Fruit fly (Drosophila melanogaster) whole organism, embryonic: ENCODE results near the gene cv-c.
A peak's percentile ranks its signal among the peaks of the same experiment; 100 is the strongest.

Source experiments
- Bteb2 ChIP-seq: fragments of 200-800 bp; sonication (Bioruptor generic); optimal IDR thresholded peaks from 2 replicates; lab custom pipeline; 2016; ENCODE audit warnings: missing biosample characterization, missing genetic modification characterization
- CG10267 ChIP-seq: fragments of 200-800 bp; sonication (Bioruptor generic); optimal IDR thresholded peaks from 2 replicates; lab custom pipeline; 2018; ENCODE audit warnings: missing biosample characterization, mild to moderate bottlenecking, missing genetic modification characterization, moderate library complexity
- CG11695 ChIP-seq: fragments of 200-800 bp; sonication (Bioruptor generic); IDR thresholded peaks from 3 replicates; pipeline ENCODE4 v1.3.6; 2022; ENCODE audit warnings: missing biosample characterization, missing genetic modification characterization
- CG12299 ChIP-seq: fragments of 200-800 bp; sonication (Bioruptor generic); optimal IDR thresholded peaks from 2 replicates; lab custom pipeline; 2018; ENCODE audit warnings: missing biosample characterization, mild to moderate bottlenecking, missing genetic modification characterization
- CG13775 ChIP-seq: fragments of 200-800 bp; sonication (Bioruptor generic); optimal IDR thresholded peaks from 3 replicates; lab custom pipeline; 2017; ENCODE audit warnings: missing biosample characterization, mild to moderate bottlenecking, missing genetic modification characterization
- CG14050 ChIP-seq: fragments of 200-800 bp; sonication (Bioruptor generic); IDR thresholded peaks from 3 replicates; pipeline ENCODE4 v1.3.6; 2022; ENCODE audit warnings: missing biosample characterization, missing genetic modification characterization
- CG15269 ChIP-seq: fragments of 200-800 bp; sonication (Bioruptor generic); optimal IDR thresholded peaks from 2 replicates; lab custom pipeline; 2018; ENCODE audit warnings: missing biosample characterization, mild to moderate bottlenecking, missing genetic modification characterization, moderate library complexity
- CG15479 ChIP-seq: fragments of 200-800 bp; sonication (Bioruptor generic); optimal IDR thresholded peaks from 3 replicates; lab custom pipeline; 2019; ENCODE audit warnings: missing biosample characterization, mild to moderate bottlenecking, missing genetic modification characterization, moderate library complexity
- CG15514 ChIP-seq: fragments of 200-800 bp; sonication (Bioruptor generic); optimal IDR thresholded peaks from 3 replicates; lab custom pipeline; 2017; ENCODE audit warnings: missing biosample characterization, missing genetic modification characterization, mild to moderate bottlenecking, moderate library complexity, missing genetic modification reagents
- CG18262 ChIP-seq: fragments of 200-800 bp; optimal IDR thresholded peaks from 3 replicates; lab custom pipeline; 2019; ENCODE audit warnings: missing biosample characterization, mild to moderate bottlenecking, missing genetic modification characterization, moderate library complexity
- CG18764 ChIP-seq: fragments of 200-800 bp; sonication (Bioruptor generic); optimal IDR thresholded peaks from 3 replicates; lab custom pipeline; 2016; ENCODE audit warnings: missing biosample characterization, missing genetic modification characterization
- CG3847 ChIP-seq: fragments of 200-800 bp; sonication (Bioruptor generic); IDR thresholded peaks from 2 replicates; pipeline ENCODE4 v1.3.6; 2022; ENCODE audit warnings: missing biosample characterization, missing genetic modification characterization
- CG3995 ChIP-seq: fragments of 200-800 bp; sonication (Bioruptor generic); optimal IDR thresholded peaks from 3 replicates; lab custom pipeline; 2016; ENCODE audit warnings: missing biosample characterization, missing genetic modification characterization
- CG43689 ChIP-seq: fragments of 200-800 bp; sonication (Bioruptor generic); IDR thresholded peaks from 2 replicates; pipeline ENCODE4 v1.3.6; 2022; ENCODE audit warnings: missing biosample characterization, missing genetic modification characterization
- CG5953 ChIP-seq: fragments of 200-800 bp; sonication (Bioruptor generic); IDR thresholded peaks from 2 replicates; pipeline ENCODE4 v1.3.6; 2022; ENCODE audit warnings: missing biosample characterization, missing genetic modification characterization
- CG7372 ChIP-seq: fragments of 200-800 bp; sonication (Bioruptor generic); IDR thresholded peaks from 2 replicates; pipeline ENCODE4 v1.3.6; 2022; ENCODE audit warnings: missing biosample characterization, missing genetic modification characterization
- CG7556 ChIP-seq: fragments of 200-800 bp; sonication (Bioruptor generic); optimal IDR thresholded peaks from 2 replicates; lab custom pipeline; 2017; ENCODE audit warnings: missing biosample characterization, mild to moderate bottlenecking, missing genetic modification characterization
- CG7928 ChIP-seq: fragments of 200-800 bp; sonication (Bioruptor generic); optimal IDR thresholded peaks from 2 replicates; lab custom pipeline; 2017; ENCODE audit warnings: missing biosample characterization, mild to moderate bottlenecking, missing genetic modification characterization
- CG8290 ChIP-seq, 3 experiments: fragments of 200-800 bp; sonication (Bioruptor generic); optimal IDR thresholded peaks; 2 replicates each; lab custom pipeline; 2016 to 2019; ENCODE audit warnings: missing biosample characterization in 3 of 3, missing genetic modification characterization in 3 of 3, mild to moderate bottlenecking in 2 of 3, moderate library complexity in 1 of 3
- CG9727 ChIP-seq: fragments of 200-800 bp; sonication (Bioruptor generic); optimal IDR thresholded peaks from 3 replicates; lab custom pipeline; 2017; ENCODE audit warnings: missing biosample characterization, mild to moderate bottlenecking, missing genetic modification characterization
- Hmr ChIP-seq: fragments of 200-800 bp; sonication (Bioruptor generic); optimal IDR thresholded peaks from 3 replicates; lab custom pipeline; 2017; ENCODE audit warnings: mild to moderate bottlenecking, missing biosample characterization, missing genetic modification reagents, missing genetic modification characterization
- Jarid2 ChIP-seq: fragments of 200-800 bp; sonication (Bioruptor generic); optimal IDR thresholded peaks from 3 replicates; lab custom pipeline; 2017; ENCODE audit warnings: mild to moderate bottlenecking, missing biosample characterization, missing genetic modification reagents, missing genetic modification characterization
- Med ChIP-seq: fragments of 200-800 bp; sonication (Bioruptor generic); peaks from one replicate; lab custom pipeline; 2016; ENCODE audit warnings: missing biosample characterization, missing genetic modification characterization, mild to moderate bottlenecking, inconsistent platforms, moderate library complexity
- Nf-YB ChIP-seq: fragments of 200-800 bp; sonication (Bioruptor generic); optimal IDR thresholded peaks from 3 replicates; lab custom pipeline; 2019; ENCODE audit warnings: missing biosample characterization, mild to moderate bottlenecking, missing genetic modification characterization, moderate library complexity
- Oli ChIP-seq: fragments of 200-800 bp; sonication (Bioruptor generic); optimal IDR thresholded peaks from 2 replicates; lab custom pipeline; 2018; ENCODE audit warnings: missing biosample characterization, mild to moderate bottlenecking, missing genetic modification characterization, moderate library complexity
- Pdp1 ChIP-seq, 2 experiments: fragments of 200-800 bp; sonication (Bioruptor generic); optimal IDR thresholded peaks; 3 replicates each; lab custom pipeline; 2016; ENCODE audit warnings: missing biosample characterization in 2 of 2, missing genetic modification characterization in 2 of 2, mild to moderate bottlenecking in 1 of 2, moderate library complexity in 1 of 2
- Spps ChIP-seq: fragments of 200-800 bp; sonication (Bioruptor generic); optimal IDR thresholded peaks from 2 replicates; lab custom pipeline; 2018; ENCODE audit warnings: missing biosample characterization, mild to moderate bottlenecking, missing genetic modification characterization
- Xbp1 ChIP-seq: fragments of 200-800 bp; sonication (Bioruptor generic); optimal IDR thresholded peaks from 3 replicates; lab custom pipeline; 2016; ENCODE audit warnings: missing biosample characterization, mild to moderate bottlenecking, missing genetic modification characterization
- bsh ChIP-seq, 2 experiments: fragments of 200-800 bp; sonication (Bioruptor generic); optimal IDR thresholded peaks; 2 replicates each; lab custom pipeline; 2017 to 2018; ENCODE audit warnings: mild to moderate bottlenecking in 2 of 2, missing biosample characterization in 2 of 2, missing genetic modification characterization in 2 of 2, moderate library complexity in 1 of 2
- caup ChIP-seq: fragments of 200-800 bp; sonication (Bioruptor generic); optimal IDR thresholded peaks from 3 replicates; lab custom pipeline; 2017; ENCODE audit warnings: missing biosample characterization, mild to moderate bottlenecking, missing genetic modification characterization, moderate library complexity; ENCODE audit not compliant: severe bottlenecking
- cwo ChIP-seq: fragments of 200-800 bp; sonication (Bioruptor generic); optimal IDR thresholded peaks from 3 replicates; lab custom pipeline; 2017; ENCODE audit warnings: missing biosample characterization, missing genetic modification characterization, mild to moderate bottlenecking, moderate library complexity, missing genetic modification reagents
- dm ChIP-seq: fragments of 200-800 bp; sonication (Bioruptor generic); optimal IDR thresholded peaks from 3 replicates; lab custom pipeline; 2016; ENCODE audit warnings: missing biosample characterization, missing genetic modification characterization
- ewg ChIP-seq: fragments of 200-800 bp; sonication (Bioruptor generic); optimal IDR thresholded peaks from 3 replicates; lab custom pipeline; 2017; ENCODE audit warnings: mild to moderate bottlenecking, missing biosample characterization, missing genetic modification reagents, missing genetic modification characterization
- hkb ChIP-seq, 2 experiments: fragments of 200-800 bp in 1 of 2; fragments of >200 bp in 1 of 2; sonication (Bioruptor generic) in 1 of 2; IDR thresholded peaks in 1 of 2; optimal IDR thresholded peaks in 1 of 2; 2 replicates each; pipeline versions ENCODE4 v1.3.6 to Lab custom; 2017 to 2022; ENCODE audit warnings: missing biosample characterization in 1 of 2, missing genetic modification characterization in 1 of 2
- kay ChIP-seq: fragments of 200-800 bp; sonication (Bioruptor generic); optimal IDR thresholded peaks from 2 replicates; lab custom pipeline; 2016; ENCODE audit warnings: missing biosample characterization, missing genetic modification characterization
- lab ChIP-seq: fragments of 200-800 bp; sonication (Bioruptor generic); optimal IDR thresholded peaks from 3 replicates; lab custom pipeline; 2017; ENCODE audit warnings: missing biosample characterization, missing genetic modification characterization, mild to moderate bottlenecking, moderate library complexity, missing genetic modification reagents
- mam ChIP-seq: fragments of 200-800 bp; sonication (Bioruptor generic); optimal IDR thresholded peaks from 3 replicates; lab custom pipeline; 2016; ENCODE audit warnings: missing biosample characterization, missing genetic modification characterization
- nerfin-1 ChIP-seq: fragments of 200-800 bp; sonication (Bioruptor generic); optimal IDR thresholded peaks from 3 replicates; lab custom pipeline; 2019; ENCODE audit warnings: missing biosample characterization, mild to moderate bottlenecking, missing genetic modification characterization, moderate library complexity
- row ChIP-seq: fragments of 200-800 bp; sonication (Bioruptor generic); IDR thresholded peaks from 3 replicates; pipeline ENCODE4 v1.3.6; 2022; ENCODE audit warnings: missing biosample characterization, missing genetic modification characterization
- sens ChIP-seq: fragments of 200-800 bp; sonication (Bioruptor generic); peaks from one replicate; lab custom pipeline; 2016; ENCODE audit warnings: missing biosample characterization, missing genetic modification characterization
- slp2 ChIP-seq: fragments of 200-800 bp; sonication (Bioruptor generic); optimal IDR thresholded peaks from 2 replicates; lab custom pipeline; 2016; ENCODE audit warnings: missing biosample characterization, missing genetic modification characterization
- stc ChIP-seq: fragments of 200-800 bp; sonication (Bioruptor generic); IDR thresholded peaks from 2 replicates; pipeline ENCODE4 v1.3.6; 2022; ENCODE audit warnings: missing biosample characterization, missing genetic modification characterization
- tgo ChIP-seq: fragments of 200-800 bp; sonication (Bioruptor generic); IDR thresholded peaks from 3 replicates; pipeline ENCODE4 v1.3.6; 2022; ENCODE audit warnings: missing biosample characterization, missing genetic modification characterization

cv-c gene

DNA sequence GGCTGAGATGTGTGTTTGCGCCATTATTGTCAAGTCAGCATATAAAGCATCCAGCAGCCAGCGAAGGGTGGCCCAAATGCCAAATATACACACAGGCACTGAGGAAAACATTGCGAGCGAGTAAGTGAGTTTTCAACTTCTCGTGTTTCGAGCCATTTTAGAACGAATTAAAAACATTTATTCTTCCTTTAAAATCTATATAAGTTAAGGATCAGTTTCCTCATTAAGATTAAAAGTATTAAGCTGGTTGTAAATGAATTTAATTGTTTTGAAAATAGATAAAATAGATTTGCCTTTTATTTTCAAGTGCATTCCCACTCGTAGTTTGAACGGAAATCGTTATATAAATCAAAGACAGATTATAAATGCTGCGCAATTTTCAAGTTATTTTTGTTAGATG, 130.1 kb downstream of the cv-c start (continued):
- TF ChIP-seq CG11695 (GFP tag; lab: Robert Waterston, UW) (no peak), CG43689 (no peak), Pdp1 (GFP tag; optimal IDR thresholded peaks at IDR 0.05; lab: Kevin White, UChicago) (peak in 1 of 2 experiments; percentile 49), sens (peak; percentile 70), stc (GFP tag; lab: Robert Waterston, UW) (0 out of 2 replicates have a peak, but pooled peaks have one; percentile 10), row (GFP tag; lab: Robert Waterston, UW) (peak; percentile 68), CG7928 (GFP tag; lab: Kevin White, UChicago) (no peak), Oli (tag; lab: Kevin White, UChicago) (peak; percentile 42), Bteb2 (GFP tag; lab: Kevin White, UChicago) (no peak), slp2 (GFP tag; lab: Kevin White, UChicago) (no peak), dm (GFP tag; lab: Kevin White, UChicago) (no peak), cwo (GFP tag; lab: Kevin White, UChicago) (peak; percentile 41), Nf-YB (no peak), CG14050 (GFP tag; lab: Robert Waterston, UW) (no peak), mam (GFP tag; lab: Kevin White, UChicago) (peak; percentile 16), CG3847 (GFP tag; lab: Robert Waterston, UW) (no peak), CG15479 (no peak), caup (GFP tag; lab: Kevin White, UChicago) (peak; percentile 24), Xbp1 (peak; percentile 39), CG13775 (GFP tag; lab: Kevin White, UChicago) (peak; percentile 30), Med (GFP tag; lab: Kevin White, UChicago) (peak; percentile 83), lab (GFP tag; lab: Kevin White, UChicago) (peak; percentile 45), CG9727 (peak; percentile 39), CG12299 (tag; lab: Kevin White, UChicago) (peak; percentile 3), CG10267 (tag; lab: Kevin White, UChicago) (peak; percentile 29), CG15269 (tag; lab: Kevin White, UChicago) (peak; percentile 34), CG7556 (peak; percentile 62), CG3995 (GFP tag; lab: Kevin White, UChicago) (no peak), ewg (GFP tag; lab: Kevin White, UChicago) (peak; percentile 8), CG18764 (GFP tag; lab: Kevin White, UChicago) (peak; percentile 20), CG15514 (peak; percentile 12), hkb (optimal IDR thresholded peaks at IDR 0.05; lab: Kevin White, UChicago) (no peak), hkb (GFP tag; IDR thresholded peaks at IDR 0.05; lab: Robert Waterston, UW) (0 out of 2 replicates have a peak, but pooled peaks have one; percentile 15), nerfin-1 (peak; percentile 59), bsh (GFP tag; optimal IDR thresholded peaks at IDR 0.05; lab: Kevin White, UChicago) (peak in 1 of 2 experiments; percentile 57), Spps (no peak), kay (GFP tag; lab: Kevin White, UChicago) (no peak), CG7372 (GFP tag; lab: Robert Waterston, UW) (0 out of 2 replicates have a peak, but pooled peaks have one; percentile 16), Hmr (GFP tag; lab: Kevin White, UChicago) (peak; percentile 58), CG5953 (GFP tag; lab: Robert Waterston, UW) (no peak), tgo (GFP tag; lab: Robert Waterston, UW) (no peak), CG8290 (GFP tag; optimal IDR thresholded peaks at IDR 0.05; lab: Kevin White, UChicago) (no peak), CG8290 (tag; optimal IDR thresholded peaks at IDR 0.05; lab: Kevin White, UChicago) (no peak), Jarid2 (GFP tag; lab: Kevin White, UChicago) (no peak), CG18262 (tag; lab: Kevin White, UChicago) (peak; percentile 49)
